Worm (Caenorhabditis elegans): ENCODE results near the gene tir-1.

Gene tir-1

DNA sequence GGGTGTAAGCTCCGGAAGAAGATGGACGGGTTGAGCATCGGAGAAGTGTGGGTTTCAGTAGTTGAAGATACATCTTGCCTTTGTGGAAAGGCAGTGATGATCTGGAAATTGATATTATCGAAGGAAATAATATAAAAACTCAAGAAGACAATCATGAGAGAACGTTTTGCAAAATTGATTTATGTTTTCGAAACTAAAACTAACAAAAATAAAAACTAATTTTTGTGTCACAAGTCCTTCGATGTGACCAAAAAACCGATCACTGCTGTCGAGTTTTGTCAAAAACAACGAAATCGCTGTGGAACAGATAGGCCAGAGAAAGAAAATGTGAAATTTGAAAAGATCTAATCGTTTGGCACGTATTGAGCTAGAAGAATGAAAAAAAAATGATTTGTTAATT, 6.1 kb upstream of the tir-1 start, which contains the start of gene mmcm-1:
Gene mmcm-1, minus strand, starts transcription at position 101 of the 400 bp plus-strand sequence.
- TF ChIP-seq W03F9.2 (tag; optimal IDR thresholded peaks at IDR 0.05) (no peak), dao-5 (tag; optimal IDR thresholded peaks at IDR 0.05) (no peak), him-1 (tag; optimal IDR thresholded peaks at IDR 0.05) (no peak)

DNA sequence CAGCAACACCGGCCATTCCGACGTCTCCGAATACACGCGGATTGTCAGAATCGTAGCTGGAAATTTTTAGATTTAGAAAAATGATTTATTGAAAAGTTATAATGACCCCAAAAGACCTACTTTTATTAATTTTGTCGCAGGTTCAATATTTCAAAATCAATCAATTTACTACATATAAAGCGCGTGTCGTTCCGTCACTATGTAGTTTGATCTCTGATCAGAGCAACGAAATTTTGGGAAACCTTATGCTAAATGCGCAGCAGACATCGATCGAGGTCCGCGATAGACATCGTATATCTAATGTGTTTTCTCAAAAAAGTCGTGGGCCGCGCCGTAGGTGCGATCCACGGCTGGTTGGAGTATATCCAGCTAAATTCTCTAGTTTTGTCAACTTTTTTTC, 5.0 kb upstream of the tir-1 start:
- TF ChIP-seq dao-5 (tag; optimal IDR thresholded peaks at IDR 0.05) (no peak), him-1 (tag; optimal IDR thresholded peaks at IDR 0.05) (no peak), W03F9.2 (tag; optimal IDR thresholded peaks at IDR 0.05) (no peak)

DNA sequence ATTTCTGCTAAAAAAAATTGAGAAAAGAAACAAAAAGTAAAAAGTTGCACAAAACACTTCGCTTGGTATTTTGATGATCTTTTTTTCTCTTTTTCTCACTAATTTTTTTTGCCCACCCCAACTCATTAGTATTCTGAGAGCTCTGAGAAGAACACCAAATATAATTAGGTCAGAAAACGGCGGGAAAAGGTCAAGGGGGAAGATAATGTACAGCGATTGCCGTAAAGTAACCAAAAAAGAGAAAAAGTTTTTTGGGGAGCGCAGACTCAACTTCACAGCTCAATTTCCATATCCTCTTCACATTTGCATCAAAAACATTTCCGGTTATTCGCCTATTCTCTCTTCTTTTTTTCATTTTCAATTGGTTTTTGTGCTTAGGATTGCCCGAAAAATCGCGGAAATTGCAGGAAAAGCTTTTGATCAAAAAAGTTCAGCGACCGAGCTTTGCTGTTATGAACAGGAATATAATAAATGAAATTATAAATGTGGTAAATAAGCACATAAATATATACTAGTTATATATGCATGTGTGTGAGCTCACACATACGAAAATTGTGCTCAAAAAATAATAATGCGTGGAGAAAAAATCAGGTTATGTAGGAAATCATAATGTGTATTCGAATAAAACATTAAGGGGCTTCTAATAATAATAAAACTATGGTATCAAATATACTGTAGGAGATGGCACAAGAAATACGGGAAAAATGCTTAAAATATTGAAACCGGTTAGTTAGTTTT, 1.3 kb upstream of the tir-1 start:
- TF ChIP-seq him-1 (tag; optimal IDR thresholded peaks at IDR 0.05) = no peak
- no peak for TF ChIP-seq W03F9.2 (tag; optimal IDR thresholded peaks at IDR 0.05)
- no peak for TF ChIP-seq dao-5 (tag; optimal IDR thresholded peaks at IDR 0.05)

DNA sequence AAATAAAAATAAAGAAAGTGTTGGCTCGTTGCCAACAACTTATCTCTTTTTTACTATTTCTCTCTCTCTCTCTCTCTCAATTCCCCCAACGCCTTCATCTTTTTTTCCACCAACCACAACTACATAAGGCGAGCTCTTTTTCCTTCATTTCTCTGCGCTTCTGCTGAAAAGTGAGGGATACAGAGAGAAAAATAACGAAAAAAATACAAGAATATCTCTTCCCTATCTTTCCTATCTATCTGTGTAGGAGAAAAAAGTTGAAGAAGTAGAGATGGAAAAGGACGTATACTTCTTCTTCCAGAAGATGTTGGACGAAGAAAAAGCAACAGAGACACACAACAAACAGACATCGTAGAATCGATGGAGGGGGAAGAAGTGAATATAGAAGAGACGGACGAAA, 2.6 kb downstream of the tir-1 start:
- no peak for TF ChIP-seq dao-5 (tag; optimal IDR thresholded peaks at IDR 0.05)
- TF ChIP-seq him-1 (tag; optimal IDR thresholded peaks at IDR 0.05) = peak; percentile 37

DNA sequence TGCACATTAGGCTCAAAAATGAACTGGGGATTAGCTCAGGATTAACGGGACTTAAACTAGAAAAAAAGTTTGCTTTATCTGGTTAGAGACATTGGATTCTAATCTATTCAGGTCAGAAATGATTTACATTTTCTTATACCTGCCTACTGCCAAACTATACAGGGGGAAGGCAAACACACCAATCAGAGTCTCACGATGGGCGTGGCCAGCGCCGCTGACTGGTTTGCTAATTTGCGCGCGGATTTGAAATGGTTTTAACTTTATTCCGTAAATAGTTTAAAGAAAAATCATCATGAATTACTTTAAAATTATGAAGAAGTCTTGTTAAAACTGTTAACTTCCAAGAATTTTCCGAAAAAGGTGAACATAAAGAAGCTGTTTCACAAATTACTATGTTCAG, 3.1 kb downstream of the tir-1 start:
- no peak for TF ChIP-seq him-1 (tag; optimal IDR thresholded peaks at IDR 0.05)
- TF ChIP-seq W03F9.2 (tag; optimal IDR thresholded peaks at IDR 0.05) = no peak
- TF ChIP-seq dao-5 (tag; optimal IDR thresholded peaks at IDR 0.05) = no peak

DNA sequence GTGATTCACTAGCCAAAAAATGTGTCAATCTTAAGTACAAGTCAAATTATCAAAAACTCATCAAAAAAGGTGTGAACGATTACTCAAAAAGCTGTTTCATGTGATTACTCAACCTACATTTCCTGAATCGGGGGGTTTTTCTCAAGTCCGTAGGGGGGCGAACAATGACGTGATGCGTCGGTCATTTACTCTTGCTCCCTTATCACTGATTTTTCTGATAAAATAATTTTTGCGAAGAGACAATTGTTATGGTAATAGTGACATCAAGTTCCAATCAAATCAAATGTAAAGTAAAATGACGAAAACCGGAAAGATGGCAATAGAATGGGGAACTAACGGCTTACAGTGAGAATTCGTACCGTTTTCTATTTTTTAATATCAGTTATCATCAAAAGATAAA, 7.5 kb downstream of the tir-1 start:
- TF ChIP-seq dao-5 (tag; optimal IDR thresholded peaks at IDR 0.05) = no peak
- no peak for TF ChIP-seq him-1 (tag; optimal IDR thresholded peaks at IDR 0.05)
- TF ChIP-seq W03F9.2 (tag; optimal IDR thresholded peaks at IDR 0.05) = no peak

DNA sequence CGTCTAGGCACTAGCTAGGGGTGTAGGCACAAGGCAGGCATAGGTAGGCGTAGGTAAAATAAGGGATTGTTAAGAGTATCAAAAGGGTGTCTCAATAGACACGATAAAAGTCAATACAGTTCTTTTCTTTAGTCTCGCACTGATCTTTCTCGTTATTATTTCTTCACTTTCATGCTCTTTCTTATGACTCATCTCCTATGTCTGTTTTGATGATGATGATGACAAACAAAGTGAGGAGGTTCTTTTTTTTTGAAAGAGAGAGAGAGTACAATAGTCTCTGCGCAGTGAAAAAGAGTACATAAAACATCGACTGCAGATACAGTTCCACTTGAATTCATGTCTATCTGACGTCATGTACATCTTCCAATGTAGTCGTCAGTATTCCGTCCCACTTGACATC, 11.5 kb downstream of the tir-1 start:
- TF ChIP-seq W03F9.2 (tag; optimal IDR thresholded peaks at IDR 0.05) (no peak), him-1 (tag; optimal IDR thresholded peaks at IDR 0.05) (no peak), dao-5 (tag; optimal IDR thresholded peaks at IDR 0.05) (no peak)

DNA sequence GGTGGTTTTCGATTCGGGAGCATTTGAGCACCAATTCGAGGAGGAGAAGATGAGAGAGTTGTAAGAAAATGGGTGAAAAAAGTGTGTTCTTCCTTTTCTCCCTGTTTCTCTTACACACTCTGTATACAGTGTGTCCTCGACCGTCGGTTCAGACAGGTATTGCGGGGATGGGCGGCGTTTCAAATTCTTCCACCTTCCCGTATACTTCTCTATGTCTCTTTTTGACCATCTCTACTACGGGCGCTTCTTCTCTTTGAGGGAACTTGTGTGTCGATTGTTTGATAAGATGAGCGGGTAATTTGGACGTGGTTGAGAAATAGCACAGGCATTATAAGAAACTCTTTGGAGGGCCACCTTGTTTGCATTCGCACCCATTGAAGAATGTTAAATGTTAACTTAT, 13.9 kb downstream of the tir-1 start:
- no peak for TF ChIP-seq dao-5 (tag; optimal IDR thresholded peaks at IDR 0.05)
- no peak for TF ChIP-seq him-1 (tag; optimal IDR thresholded peaks at IDR 0.05)
- TF ChIP-seq W03F9.2 (tag; optimal IDR thresholded peaks at IDR 0.05) = no peak

DNA sequence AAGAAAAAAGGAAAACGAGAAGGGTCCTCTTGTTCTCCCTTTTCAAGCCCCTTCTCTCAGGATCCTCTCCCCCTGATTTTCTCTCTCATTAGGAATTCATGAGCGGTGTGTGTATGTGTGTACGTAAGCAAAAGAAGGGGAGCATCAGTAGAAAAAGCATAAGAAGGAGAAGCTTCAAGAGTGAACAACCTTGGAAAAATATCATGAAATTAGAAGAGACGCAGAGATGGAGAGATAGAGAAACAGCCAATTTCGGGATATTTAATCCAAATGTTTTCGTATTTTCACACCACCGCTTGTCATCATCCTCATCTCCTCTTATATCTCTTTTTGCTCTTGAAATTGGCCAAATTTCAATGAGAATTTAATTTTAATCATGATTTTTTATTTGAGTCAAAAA, 18.3 kb downstream of the tir-1 start:
- TF ChIP-seq him-1 (tag; optimal IDR thresholded peaks at IDR 0.05) (no peak), dao-5 (tag; optimal IDR thresholded peaks at IDR 0.05) (no peak), W03F9.2 (tag; optimal IDR thresholded peaks at IDR 0.05) (no peak)

DNA sequence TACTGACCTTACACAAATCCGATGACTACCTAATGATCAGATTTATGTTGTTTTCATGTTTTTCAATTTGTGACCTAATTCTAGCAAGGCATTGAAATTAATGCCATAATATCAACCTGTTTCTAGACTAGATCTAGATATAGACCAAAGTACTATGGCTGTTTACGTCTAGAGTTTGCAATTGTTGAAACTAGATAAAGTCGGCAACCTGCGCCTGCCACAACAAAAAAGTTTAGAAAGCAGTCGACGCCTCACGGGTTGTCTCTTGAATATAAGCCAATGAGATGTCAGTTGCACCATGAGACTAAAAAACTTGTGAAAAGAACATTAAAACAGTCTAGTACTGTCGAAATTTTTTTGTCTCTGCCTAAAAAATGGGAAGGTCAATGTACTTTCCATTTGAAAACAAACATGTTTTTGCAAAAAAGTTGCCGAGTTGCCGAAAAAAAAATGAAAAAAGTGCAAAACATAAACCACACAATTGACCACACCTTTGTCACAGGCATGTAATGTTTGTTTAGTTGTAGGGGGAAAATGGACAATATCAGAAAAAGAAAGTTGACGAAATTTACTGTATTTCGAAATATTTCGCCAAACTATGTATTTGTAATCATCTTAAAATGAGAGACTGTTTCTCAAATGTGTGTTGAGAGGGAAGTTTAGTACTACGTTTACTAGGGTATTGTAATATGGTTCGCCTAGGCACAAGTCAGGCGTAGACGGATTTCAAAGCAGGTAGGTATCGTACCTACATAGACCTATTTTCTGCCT, 22.3 kb downstream of the tir-1 start:
- no peak for TF ChIP-seq him-1 (tag; optimal IDR thresholded peaks at IDR 0.05)
- TF ChIP-seq W03F9.2 (tag; optimal IDR thresholded peaks at IDR 0.05) = no peak
- TF ChIP-seq dao-5 (tag; optimal IDR thresholded peaks at IDR 0.05) = no peak

DNA sequence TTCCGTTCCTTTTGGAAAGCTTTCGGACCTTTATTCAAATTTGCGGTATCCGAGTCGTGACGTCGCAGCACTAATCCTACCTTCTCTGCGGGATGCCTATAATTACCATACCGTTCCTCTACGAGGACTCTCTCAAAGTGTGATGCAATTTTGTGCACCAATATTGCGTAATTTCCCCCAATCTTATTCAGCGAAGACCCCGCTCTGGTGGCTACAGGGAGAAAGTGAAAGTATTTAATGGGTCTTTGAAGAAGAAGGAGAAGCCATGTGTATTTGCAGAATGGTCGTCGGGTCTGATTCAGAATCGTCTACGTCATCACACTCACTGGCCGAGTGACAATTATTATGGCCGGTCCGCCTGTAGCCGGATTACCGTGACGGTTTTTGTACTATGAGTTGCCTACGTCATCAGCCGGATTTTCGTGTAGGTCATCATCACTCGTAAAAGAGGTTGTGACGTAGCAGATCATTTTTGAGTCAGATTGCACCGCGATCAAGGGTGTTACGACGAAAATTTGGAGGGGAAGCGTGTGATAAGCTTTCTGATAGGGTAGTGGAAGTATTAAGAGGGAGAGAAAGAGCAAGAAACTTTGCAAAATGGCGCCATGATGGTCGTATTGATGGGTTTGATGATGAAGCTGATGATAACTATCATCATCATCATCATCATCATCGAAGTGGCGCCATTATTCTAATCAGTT, 25.1 kb downstream of the tir-1 start:
- no peak for TF ChIP-seq dao-5 (tag; optimal IDR thresholded peaks at IDR 0.05)
- no peak for TF ChIP-seq W03F9.2 (tag; optimal IDR thresholded peaks at IDR 0.05)
- no peak for TF ChIP-seq him-1 (tag; optimal IDR thresholded peaks at IDR 0.05)

DNA sequence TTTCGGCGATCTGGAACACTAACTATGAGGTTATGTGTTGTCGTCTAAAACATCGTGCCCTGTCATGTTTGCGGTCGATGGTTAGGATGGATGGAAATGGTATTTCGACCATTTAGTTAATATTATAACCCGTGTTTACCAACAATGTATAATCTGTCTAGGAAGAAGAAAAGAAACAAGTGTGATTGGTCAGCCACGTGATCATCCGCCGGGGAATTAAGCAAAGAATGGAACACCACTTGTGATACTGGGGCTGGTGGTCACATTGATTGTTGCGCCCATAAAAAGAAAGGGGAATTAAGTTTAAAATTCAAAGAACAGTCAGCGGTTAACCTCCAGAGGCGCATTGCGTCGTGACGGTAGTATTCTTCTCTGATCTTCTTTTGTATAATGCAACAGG, 25.8 kb downstream of the tir-1 start:
- no peak for TF ChIP-seq W03F9.2 (tag; optimal IDR thresholded peaks at IDR 0.05)
- TF ChIP-seq him-1 (tag; optimal IDR thresholded peaks at IDR 0.05) = no peak
- TF ChIP-seq dao-5 (tag; optimal IDR thresholded peaks at IDR 0.05) = no peak

DNA sequence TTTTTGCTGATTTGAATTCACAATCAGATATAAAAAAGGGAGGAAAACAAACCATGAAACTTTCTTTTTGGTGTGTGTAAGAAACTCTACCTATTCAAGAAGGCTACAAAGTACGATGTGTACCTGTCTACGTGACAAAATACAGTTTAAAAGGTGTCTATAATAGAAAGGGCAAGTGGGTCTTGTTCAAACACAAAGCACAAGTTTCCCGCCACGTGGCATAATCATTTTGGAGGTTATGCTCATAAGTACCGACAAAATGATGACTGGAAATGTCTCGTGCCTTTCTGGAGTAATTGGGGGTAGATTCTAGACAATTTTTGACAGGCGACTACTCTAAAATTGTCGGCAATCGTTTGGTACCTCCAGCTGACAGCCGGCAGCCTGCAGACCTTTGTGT, 26.5 kb downstream of the tir-1 start:
- TF ChIP-seq dao-5 (tag; optimal IDR thresholded peaks at IDR 0.05) (no peak), him-1 (tag; optimal IDR thresholded peaks at IDR 0.05) (no peak), W03F9.2 (tag; optimal IDR thresholded peaks at IDR 0.05) (no peak)

DNA sequence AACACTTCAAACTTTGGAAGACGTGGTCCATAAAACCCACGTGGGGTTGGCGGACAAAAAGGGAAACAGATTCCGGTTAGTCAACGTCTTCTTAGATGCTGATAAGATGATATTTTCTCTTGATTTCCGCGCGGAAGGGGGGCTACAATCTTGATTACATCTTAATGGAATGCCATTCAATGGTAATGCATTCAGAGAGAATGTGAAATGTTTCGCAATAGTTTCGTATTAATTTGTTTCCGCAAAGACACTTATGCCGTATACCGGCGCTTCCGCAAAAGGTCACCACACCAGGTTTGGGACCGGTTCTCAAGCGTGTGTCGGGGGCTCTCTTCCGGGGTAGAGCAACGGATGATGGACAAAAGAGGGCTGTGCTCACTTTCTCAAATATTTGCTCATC, 26.9 kb downstream of the tir-1 start:
- TF ChIP-seq W03F9.2 (tag; optimal IDR thresholded peaks at IDR 0.05) (no peak), him-1 (tag; optimal IDR thresholded peaks at IDR 0.05) (no peak), dao-5 (tag; optimal IDR thresholded peaks at IDR 0.05) (no peak)
